Worm (Caenorhabditis elegans) whole organism, mixed stage, embryonic: ENCODE data around the gene ttr-1.

Source experiments
- M03D4.4 ChIP-seq: sonication (generic microtip); optimal IDR thresholded peaks from 2 replicates; lab custom pipeline; 2017; ENCODE audit warnings: mild to moderate bottlenecking, missing genetic modification characterization, missing compliant biosample characterization
- bed-3 ChIP-seq: fragments of 200-800 bp; sonication (Bioruptor generic); optimal IDR thresholded peaks from 3 replicates; lab custom pipeline; 2018; ENCODE audit warnings: mild to moderate bottlenecking, missing genetic modification characterization, moderate library complexity, missing compliant biosample characterization
- ceh-39 ChIP-seq: fragments of 150-350 bp; optimal IDR thresholded peaks from 2 replicates; lab custom pipeline; 2014; ENCODE audit warnings: missing biosample characterization, missing genetic modification characterization
- ceh-43 ChIP-seq: fragments of 200-800 bp; sonication (Bioruptor generic); optimal IDR thresholded peaks from 2 replicates; lab custom pipeline; 2018; ENCODE audit warnings: mild to moderate bottlenecking, missing genetic modification characterization, moderate library complexity, missing compliant biosample characterization
- ceh-83 ChIP-seq: fragments of 200-800 bp; sonication (Bioruptor generic); optimal IDR thresholded peaks from 2 replicates; lab custom pipeline; 2018; ENCODE audit warnings: mild to moderate bottlenecking, missing genetic modification characterization, missing compliant biosample characterization
- ces-1 ChIP-seq: fragments of 150-350 bp; optimal IDR thresholded peaks from 2 replicates; lab custom pipeline; 2014; ENCODE audit warnings: missing biosample characterization, missing genetic modification reagents, missing genetic modification characterization
- cnd-1 ChIP-seq: fragments of 200-800 bp; sonication (Bioruptor generic); optimal IDR thresholded peaks from 2 replicates; lab custom pipeline; 2018; ENCODE audit warnings: mild to moderate bottlenecking, missing genetic modification characterization, missing compliant biosample characterization
- flh-1 ChIP-seq: fragments of 200-800 bp; sonication (Bioruptor generic); optimal IDR thresholded peaks from 2 replicates; lab custom pipeline; 2018; ENCODE audit warnings: mild to moderate bottlenecking, missing genetic modification characterization, moderate library complexity, missing compliant biosample characterization
- ham-2 ChIP-seq: fragments of 200-800 bp; sonication (Bioruptor generic); optimal IDR thresholded peaks from 2 replicates; lab custom pipeline; 2018; ENCODE audit warnings: mild to moderate bottlenecking, missing genetic modification characterization, missing compliant biosample characterization
- hlh-1 ChIP-seq: fragments of 150-350 bp; optimal IDR thresholded peaks from 2 replicates; lab custom pipeline; 2014; ENCODE audit warnings: missing biosample characterization, missing genetic modification reagents, missing genetic modification characterization
- lin-13 ChIP-seq: fragments of 150-350 bp; optimal IDR thresholded peaks from 2 replicates; lab custom pipeline; 2014; ENCODE audit warnings: missing biosample characterization, missing genetic modification characterization
- lin-32 ChIP-seq: fragments of 200-800 bp; sonication (Bioruptor generic); optimal IDR thresholded peaks from 2 replicates; lab custom pipeline; 2018; ENCODE audit warnings: mild to moderate bottlenecking, missing genetic modification characterization, missing compliant biosample characterization
- lsy-2 ChIP-seq: fragments of 150-350 bp; optimal IDR thresholded peaks from 2 replicates; lab custom pipeline; 2014; ENCODE audit warnings: missing biosample characterization, missing genetic modification characterization
- mab-5 ChIP-seq: fragments of 150-350 bp; optimal IDR thresholded peaks from 2 replicates; lab custom pipeline; 2014; ENCODE audit warnings: missing biosample characterization, missing genetic modification characterization
- mep-1 ChIP-seq: fragments of 150-350 bp; optimal IDR thresholded peaks from 2 replicates; lab custom pipeline; 2017; ENCODE audit warnings: missing biosample characterization, missing genetic modification reagents, missing genetic modification characterization, inconsistent platforms
- mls-2 ChIP-seq: sonication (generic microtip); optimal IDR thresholded peaks from 2 replicates; lab custom pipeline; 2016; ENCODE audit warnings: mild to moderate bottlenecking, missing genetic modification characterization, moderate library complexity, missing compliant biosample characterization
- nhr-12 ChIP-seq: fragments of 150-350 bp; optimal IDR thresholded peaks from 2 replicates; lab custom pipeline; 2014; ENCODE audit warnings: missing biosample characterization, missing genetic modification characterization
- nhr-2 ChIP-seq: fragments of 150-350 bp; optimal IDR thresholded peaks from 2 replicates; lab custom pipeline; 2014; ENCODE audit warnings: missing biosample characterization, missing genetic modification characterization
- nhr-237 ChIP-seq: fragments of 150-350 bp; optimal IDR thresholded peaks from 2 replicates; lab custom pipeline; 2014; ENCODE audit warnings: missing biosample characterization, missing genetic modification characterization
- nhr-28 ChIP-seq: fragments of 150-350 bp; optimal IDR thresholded peaks from 2 replicates; lab custom pipeline; 2014; ENCODE audit warnings: missing biosample characterization, missing genetic modification characterization
- nhr-76 ChIP-seq: sonication (generic microtip); optimal IDR thresholded peaks from 2 replicates; lab custom pipeline; 2017; ENCODE audit warnings: missing biosample characterization, missing genetic modification characterization
- sem-2 ChIP-seq: fragments of 200-800 bp; sonication (Bioruptor generic); optimal IDR thresholded peaks from 2 replicates; lab custom pipeline; 2018; ENCODE audit warnings: mild to moderate bottlenecking, missing genetic modification characterization, missing compliant biosample characterization
- snpc-4 ChIP-seq: fragments of 150-350 bp; optimal IDR thresholded peaks from 2 replicates; lab custom pipeline; 2014; ENCODE audit warnings: missing biosample characterization, missing genetic modification characterization
- sptf-1 ChIP-seq: sonication (generic microtip); optimal IDR thresholded peaks from 2 replicates; lab custom pipeline; 2017; ENCODE audit warnings: mild to moderate bottlenecking, missing genetic modification characterization, moderate library complexity, missing compliant biosample characterization
- tbx-8 ChIP-seq: fragments of 200-800 bp; sonication (Bioruptor generic); optimal IDR thresholded peaks from 2 replicates; lab custom pipeline; 2018; ENCODE audit warnings: mild to moderate bottlenecking, missing genetic modification characterization, moderate library complexity, missing compliant biosample characterization
- unc-39 ChIP-seq: fragments of 150-350 bp; optimal IDR thresholded peaks from 2 replicates; lab custom pipeline; 2014; ENCODE audit warnings: missing biosample characterization, missing genetic modification characterization
- unc-62 ChIP-seq: fragments of 150-350 bp; optimal IDR thresholded peaks from 2 replicates; lab custom pipeline; 2014; ENCODE audit warnings: missing biosample characterization, missing genetic modification reagents, missing genetic modification characterization
- zip-8 ChIP-seq: fragments of 150-350 bp; optimal IDR thresholded peaks from 2 replicates; lab custom pipeline; 2014; ENCODE audit warnings: missing biosample characterization, missing genetic modification characterization
- ztf-11 ChIP-seq: fragments of 150-350 bp; optimal IDR thresholded peaks from 2 replicates; lab custom pipeline; 2014; ENCODE audit warnings: missing biosample characterization, missing genetic modification characterization

The ttr-1 gene

ce11 chrIII:9928777-9929176 is at the start of gene ttr-1:
TSS of gene ttr-1 (plus strand) at chrIII:9929077.
- no peak for TF ChIP-seq lin-32 (GFP tag; lab: Kevin White, UChicago)
- TF ChIP-seq unc-62 (GFP tag; lab: Kevin White, UChicago): no peak

- peak; percentile 30 for TF ChIP-seq hlh-1 (tag; lab: Kevin White, UChicago)
- TF ChIP-seq sem-2 (GFP tag; lab: Kevin White, UChicago): no peak
- no peak for TF ChIP-seq ceh-83 (GFP tag; lab: Kevin White, UChicago)
Measured at ce11 chrIII:9885609-9886008, 43.3 kb upstream of the ttr-1 start.

ce11 chrIII:9886323-9886722 is 42.6 kb upstream of the ttr-1 start:
- TF ChIP-seq lsy-2 (tag; lab: Kevin White, UChicago): no peak

ce11 chrIII:9891324-9891723 is 37.6 kb upstream of the ttr-1 start, which contains the start of gene alg-4:
TSS of gene alg-4 (minus strand) at chrIII:9891424.
- TF ChIP-seq ces-1 (GFP tag; lab: Kevin White, UChicago): no peak
- no peak for TF ChIP-seq M03D4.4 (tag; lab: Kevin White, UChicago)
- TF ChIP-seq mab-5: no peak
- no peak for TF ChIP-seq ceh-43 (GFP tag; lab: Kevin White, UChicago)
- TF ChIP-seq nhr-2 (tag; lab: Kevin White, UChicago): no peak
- no peak for TF ChIP-seq nhr-237
- TF ChIP-seq nhr-12 (tag; lab: Kevin White, UChicago): no peak
- TF ChIP-seq ham-2 (GFP tag; lab: Kevin White, UChicago): no peak
- TF ChIP-seq zip-8 (tag; lab: Kevin White, UChicago): no peak
- no peak for TF ChIP-seq bed-3 (GFP tag; lab: Kevin White, UChicago)
- TF ChIP-seq ztf-11 (tag; lab: Kevin White, UChicago): no peak
- TF ChIP-seq unc-39 (tag; lab: Kevin White, UChicago): no peak
- no peak for TF ChIP-seq nhr-28 (tag; lab: Kevin White, UChicago)
- no peak for TF ChIP-seq ceh-39 (tag; lab: Kevin White, UChicago)
- no peak for TF ChIP-seq mep-1
- no peak for TF ChIP-seq snpc-4 (tag; lab: Kevin White, UChicago)

- TF ChIP-seq zip-8 (tag; lab: Kevin White, UChicago): peak; percentile 66
- TF ChIP-seq snpc-4 (tag; lab: Kevin White, UChicago): no peak
- no peak for TF ChIP-seq ceh-43 (GFP tag; lab: Kevin White, UChicago)
Measured at ce11 chrIII:9892855-9893254, 36.0 kb upstream of the ttr-1 start, which contains the start of gene mam-7. TSS of gene mam-7 (plus strand) at chrIII:9893155.

- TF ChIP-seq hlh-1 (tag; lab: Kevin White, UChicago) (no peak), mep-1 (no peak), ces-1 (GFP tag; lab: Kevin White, UChicago) (no peak), flh-1 (GFP tag; lab: Kevin White, UChicago) (no peak), cnd-1 (tag; lab: Kevin White, UChicago) (no peak), bed-3 (GFP tag; lab: Kevin White, UChicago) (no peak), nhr-12 (tag; lab: Kevin White, UChicago) (no peak), ham-2 (GFP tag; lab: Kevin White, UChicago) (no peak), ztf-11 (tag; lab: Kevin White, UChicago) (no peak), lin-32 (GFP tag; lab: Kevin White, UChicago) (no peak), unc-39 (tag; lab: Kevin White, UChicago) (no peak), lin-13 (no peak), mls-2 (tag; lab: Kevin White, UChicago) (no peak), nhr-2 (tag; lab: Kevin White, UChicago) (no peak), nhr-76 (tag; lab: Kevin White, UChicago) (no peak), unc-62 (GFP tag; lab: Kevin White, UChicago) (no peak), mab-5 (no peak), tbx-8 (no peak), lsy-2 (tag; lab: Kevin White, UChicago) (no peak), sptf-1 (tag; lab: Kevin White, UChicago) (no peak)
- TF ChIP-seq, all 35 proteins: peak for 0
Measured at ce11 chrIII:9899720-9900119, 29.2 kb upstream of the ttr-1 start.
